Worm (Caenorhabditis elegans) whole organism, L3 larva: ENCODE results near the gene Y60A3A.23.

Experiments used
- R02D3.7 ChIP-seq: fragments of 150-350 bp; optimal IDR thresholded peaks from 2 replicates; lab custom pipeline; 2014; ENCODE audit warnings: missing biosample characterization, missing genetic modification characterization
- ZK546.5 ChIP-seq: sonication (generic microtip); optimal IDR thresholded peaks from 2 replicates; lab custom pipeline; 2017; ENCODE audit warnings: missing biosample characterization, missing genetic modification characterization
- aly-2 ChIP-seq: fragments of 150-350 bp; optimal IDR thresholded peaks from 2 replicates; lab custom pipeline; 2014; ENCODE audit warnings: missing biosample characterization, missing genetic modification characterization
- ama-1 ChIP-seq: fragments of 150-350 bp; optimal IDR thresholded peaks from 2 replicates; lab custom pipeline; 2018
- ceh-16 ChIP-seq: sonication (generic microtip); optimal IDR thresholded peaks from 2 replicates; lab custom pipeline; 2017; ENCODE audit warnings: missing biosample characterization, missing genetic modification characterization
- ceh-28 ChIP-seq: fragments of 150-350 bp; optimal IDR thresholded peaks from 2 replicates; lab custom pipeline; 2014; ENCODE audit warnings: missing biosample characterization, missing genetic modification reagents, missing genetic modification characterization
- ceh-82 ChIP-seq: fragments of 150-350 bp; optimal IDR thresholded peaks from 2 replicates; lab custom pipeline; 2014; ENCODE audit warnings: missing biosample characterization, missing genetic modification characterization
- ceh-9 ChIP-seq: sonication (generic microtip); optimal IDR thresholded peaks from 2 replicates; lab custom pipeline; 2018; ENCODE audit warnings: missing biosample characterization, missing genetic modification characterization
- daf-12 ChIP-seq: fragments of 150-350 bp; optimal IDR thresholded peaks from 2 replicates; lab custom pipeline; 2014; ENCODE audit warnings: missing biosample characterization, missing genetic modification reagents, missing genetic modification characterization
- egl-27 ChIP-seq: sonication (generic microtip); optimal IDR thresholded peaks from 4 replicates; lab custom pipeline; 2017; ENCODE audit warnings: missing biosample characterization, missing genetic modification reagents, missing genetic modification characterization
- egl-5 ChIP-seq: fragments of 150-350 bp; optimal IDR thresholded peaks from 2 replicates; lab custom pipeline; 2017; ENCODE audit warnings: missing biosample characterization, missing genetic modification reagents, missing genetic modification characterization, inconsistent platforms
- elt-1 ChIP-seq: fragments of 150-350 bp; optimal IDR thresholded peaks from 2 replicates; lab custom pipeline; 2014; ENCODE audit warnings: missing biosample characterization, missing genetic modification characterization
- elt-2 ChIP-seq: sonication (generic microtip); optimal IDR thresholded peaks from 2 replicates; lab custom pipeline; 2016; ENCODE audit warnings: missing genetic modification reagents, mild to moderate bottlenecking, missing genetic modification characterization, missing compliant biosample characterization
- elt-3 ChIP-seq, 3 experiments: fragments of 150-350 bp in 1 of 3; sonication (generic microtip) in 2 of 3; optimal IDR thresholded peaks; 2 replicates in 2 of 3; 4 replicates in 1 of 3; lab custom pipeline; 2014 to 2017; ENCODE audit warnings: missing biosample characterization in 3 of 3, missing genetic modification characterization in 3 of 3
- eor-1 ChIP-seq, 2 experiments: fragments of 150-350 bp; optimal IDR thresholded peaks; 2 replicates each; lab custom pipeline; 2014 to 2018; ENCODE audit warnings: missing biosample characterization in 2 of 2, missing genetic modification characterization in 2 of 2
- fkh-10 ChIP-seq: sonication (generic microtip); optimal IDR thresholded peaks from 2 replicates; lab custom pipeline; 2017; ENCODE audit warnings: missing biosample characterization, missing genetic modification reagents, missing genetic modification characterization
- fkh-2 ChIP-seq: fragments of 150-350 bp; optimal IDR thresholded peaks from 2 replicates; lab custom pipeline; 2014; ENCODE audit warnings: missing biosample characterization, missing genetic modification reagents, missing genetic modification characterization
- fos-1 ChIP-seq: fragments of 150-350 bp; optimal IDR thresholded peaks from 2 replicates; lab custom pipeline; 2014; ENCODE audit warnings: missing biosample characterization, missing genetic modification characterization
- hmg-11 ChIP-seq: sonication (generic microtip); optimal IDR thresholded peaks from 2 replicates; lab custom pipeline; 2016; ENCODE audit warnings: missing genetic modification characterization, missing compliant biosample characterization
- jun-1 ChIP-seq: fragments of 150-350 bp; optimal IDR thresholded peaks from 2 replicates; lab custom pipeline; 2014; ENCODE audit warnings: missing biosample characterization, missing genetic modification reagents, missing genetic modification characterization
- lin-15B ChIP-seq: fragments of 150-350 bp; optimal IDR thresholded peaks from 2 replicates; lab custom pipeline; 2014; ENCODE audit warnings: missing biosample characterization, missing genetic modification characterization
- lin-39 ChIP-seq: fragments of 150-350 bp; optimal IDR thresholded peaks from 2 replicates; lab custom pipeline; 2018; ENCODE audit warnings: missing biosample characterization, missing genetic modification reagents, missing genetic modification characterization
- lsy-12 ChIP-seq: sonication (generic microtip); optimal IDR thresholded peaks from 2 replicates; lab custom pipeline; 2016; ENCODE audit warnings: mild to moderate bottlenecking, missing genetic modification characterization, missing compliant biosample characterization
- mdl-1 ChIP-seq: fragments of 150-350 bp; optimal IDR thresholded peaks from 2 replicates; lab custom pipeline; 2014; ENCODE audit warnings: missing biosample characterization, missing genetic modification characterization
- nfya-1 ChIP-seq: sonication (generic microtip); optimal IDR thresholded peaks from 2 replicates; lab custom pipeline; 2017; ENCODE audit warnings: missing genetic modification characterization, mild to moderate bottlenecking, missing compliant biosample characterization, antibody characterized with exemption, moderate library complexity; ENCODE audit not compliant: insufficient read depth
- nhr-11 ChIP-seq: fragments of 150-350 bp; optimal IDR thresholded peaks from 2 replicates; lab custom pipeline; 2014; ENCODE audit warnings: missing biosample characterization, missing genetic modification characterization
- nhr-12 ChIP-seq: fragments of 150-350 bp; optimal IDR thresholded peaks from 2 replicates; lab custom pipeline; 2014; ENCODE audit warnings: missing biosample characterization, missing genetic modification characterization
- nhr-23 ChIP-seq: fragments of 150-350 bp; optimal IDR thresholded peaks from 2 replicates; lab custom pipeline; 2014; ENCODE audit warnings: missing biosample characterization, missing genetic modification reagents, missing genetic modification characterization
- nhr-237 ChIP-seq: fragments of 150-350 bp; optimal IDR thresholded peaks from 2 replicates; lab custom pipeline; 2014; ENCODE audit warnings: missing biosample characterization, missing genetic modification characterization
- nhr-25 ChIP-seq: sonication (generic microtip); optimal IDR thresholded peaks from 2 replicates; lab custom pipeline; 2017; ENCODE audit warnings: missing biosample characterization, missing genetic modification characterization
- nhr-28 ChIP-seq: fragments of 150-350 bp; optimal IDR thresholded peaks from 2 replicates; lab custom pipeline; 2014; ENCODE audit warnings: missing biosample characterization, missing genetic modification characterization
- nhr-43 ChIP-seq: sonication (generic microtip); optimal IDR thresholded peaks from 2 replicates; lab custom pipeline; 2016; ENCODE audit warnings: mild to moderate bottlenecking, missing genetic modification characterization, missing compliant biosample characterization; ENCODE audit not compliant: poor library complexity, severe bottlenecking
- nhr-67 ChIP-seq: fragments of 150-350 bp; optimal IDR thresholded peaks from 2 replicates; lab custom pipeline; 2014; ENCODE audit warnings: missing biosample characterization, missing genetic modification characterization
- nhr-76 ChIP-seq: fragments of 150-350 bp; sonication (generic microtip); optimal IDR thresholded peaks from 5 replicates; lab custom pipeline; 2014; ENCODE audit warnings: missing biosample characterization, missing genetic modification characterization
- pha-4 ChIP-seq: fragments of 150-350 bp; optimal IDR thresholded peaks from 2 replicates; lab custom pipeline; 2014; ENCODE audit warnings: missing biosample characterization, missing genetic modification reagents, missing genetic modification characterization
- pqm-1 ChIP-seq: fragments of 150-350 bp; optimal IDR thresholded peaks from 2 replicates; lab custom pipeline; 2017; ENCODE audit warnings: missing biosample characterization, missing genetic modification characterization, inconsistent platforms
- sea-2 ChIP-seq: fragments of 150-350 bp; sonication (generic microtip); optimal IDR thresholded peaks from 4 replicates; lab custom pipeline; 2014; ENCODE audit warnings: missing biosample characterization, missing genetic modification reagents, missing genetic modification characterization
- skn-1 ChIP-seq: fragments of 150-350 bp; optimal IDR thresholded peaks from 2 replicates; lab custom pipeline; 2014; ENCODE audit warnings: missing biosample characterization, missing genetic modification characterization
- snpc-4 ChIP-seq: fragments of 150-350 bp; optimal IDR thresholded peaks from 2 replicates; lab custom pipeline; 2014; ENCODE audit warnings: missing biosample characterization, missing genetic modification characterization
- unc-39 ChIP-seq: sonication (generic microtip); optimal IDR thresholded peaks from 4 replicates; lab custom pipeline; 2017; ENCODE audit warnings: missing biosample characterization, missing genetic modification characterization
- unc-62 ChIP-seq: fragments of 150-350 bp; sonication (generic microtip); optimal IDR thresholded peaks from 4 replicates; lab custom pipeline; 2014; ENCODE audit warnings: missing biosample characterization, missing genetic modification reagents, missing genetic modification characterization
- zag-1 ChIP-seq: fragments of 150-350 bp; optimal IDR thresholded peaks from 2 replicates; lab custom pipeline; 2014; ENCODE audit warnings: missing biosample characterization, missing genetic modification characterization
- ztf-11 ChIP-seq: fragments of 150-350 bp; optimal IDR thresholded peaks from 2 replicates; lab custom pipeline; 2014; ENCODE audit warnings: missing biosample characterization, missing genetic modification characterization
- ztf-4 ChIP-seq: fragments of 150-350 bp; optimal IDR thresholded peaks from 2 replicates; lab custom pipeline; 2014; ENCODE audit warnings: missing biosample characterization, missing genetic modification characterization

The Y60A3A.23 gene

DNA sequence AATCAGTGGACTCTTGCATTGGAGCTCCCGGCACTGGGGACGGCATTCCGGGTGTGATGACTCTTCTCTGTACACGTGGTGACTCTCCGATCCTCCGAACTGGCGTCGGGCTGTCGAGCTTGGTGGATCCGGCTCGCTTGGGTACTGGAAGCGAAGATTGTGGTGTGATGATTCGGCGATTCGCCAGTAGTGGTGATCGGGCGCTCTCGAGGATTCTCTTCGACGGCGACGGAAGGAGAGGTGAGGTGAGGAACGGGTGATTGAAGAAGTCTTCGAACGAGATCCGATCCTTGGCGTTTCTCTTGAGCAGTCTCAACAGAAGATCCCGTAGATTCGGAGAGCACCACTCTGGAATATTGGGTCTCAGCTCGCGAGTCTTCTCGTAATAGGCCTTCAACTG lies 6.9 kb upstream of the Y60A3A.23 start:
- TF ChIP-seq nhr-23 (tag; lab: Kevin White, UChicago): no peak
- TF ChIP-seq egl-27: no peak
- no peak for TF ChIP-seq nhr-11 (tag; lab: Kevin White, UChicago)
- no peak for TF ChIP-seq fkh-2 (tag; lab: Kevin White, UChicago)
- no peak for TF ChIP-seq ceh-82 (tag; lab: Kevin White, UChicago)
- no peak for TF ChIP-seq zag-1 (tag; lab: Kevin White, UChicago)
- TF ChIP-seq daf-12 (tag; lab: Kevin White, UChicago): no peak
- no peak for TF ChIP-seq aly-2 (tag; lab: Kevin White, UChicago)
- no peak for TF ChIP-seq elt-3 (tag; optimal IDR thresholded peaks at IDR 0.05; lab: Kevin White, UChicago)
- no peak for TF ChIP-seq unc-62

DNA sequence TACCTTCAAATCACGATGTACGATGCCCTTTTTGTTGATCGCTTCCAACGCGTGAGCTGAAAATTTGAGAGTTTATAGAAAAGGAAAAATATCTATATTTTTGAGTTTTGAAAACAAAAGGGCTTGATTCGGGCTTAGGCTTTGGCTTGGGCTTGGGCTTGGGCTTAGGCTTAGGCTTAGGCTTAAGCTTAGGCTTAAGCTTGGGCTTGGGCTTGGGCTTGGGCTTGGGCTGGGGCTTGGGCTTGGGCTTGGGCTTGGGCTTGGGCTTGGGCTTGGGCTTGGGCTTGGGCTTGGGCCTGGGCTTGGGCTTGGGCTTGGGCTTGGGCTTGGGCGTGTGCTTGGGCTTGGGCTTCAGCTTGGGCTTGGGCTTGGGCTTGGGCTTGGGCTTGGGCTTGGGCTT lies 5.4 kb upstream of the Y60A3A.23 start:
- TF ChIP-seq sea-2 (GFP tag; lab: Kevin White, UChicago) (no peak), ceh-28 (tag; lab: Kevin White, UChicago) (no peak), lin-39 (no peak), egl-27 (no peak), nhr-76 (tag; lab: Kevin White, UChicago) (no peak), aly-2 (tag; lab: Kevin White, UChicago) (no peak)

DNA sequence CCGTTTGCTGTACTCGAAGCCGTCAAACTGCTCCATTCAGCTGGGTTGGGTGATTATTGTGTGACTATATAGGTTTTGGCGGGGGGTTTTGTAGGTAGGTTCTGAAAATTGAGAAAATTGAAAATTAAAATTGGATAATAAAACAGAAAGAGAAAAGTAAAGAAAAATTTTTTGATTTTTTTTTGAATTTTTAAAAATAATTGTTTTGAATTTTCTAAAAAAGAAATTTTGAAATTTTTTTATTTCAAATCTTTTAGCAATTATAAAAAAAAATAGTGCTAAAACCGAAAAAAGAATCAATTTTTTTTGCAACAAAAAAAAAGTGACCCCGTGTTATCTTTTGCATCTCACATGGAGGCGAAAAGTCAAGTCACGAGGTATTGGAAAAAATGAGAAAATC lies 3.2 kb upstream of the Y60A3A.23 start, which contains the start of gene unc-51:
Gene unc-51, minus strand, starts transcription at position 101 of the 400 bp plus-strand sequence.
- TF ChIP-seq mdl-1 (tag; lab: Kevin White, UChicago) (no peak), nhr-25 (no peak), nhr-67 (tag; lab: Kevin White, UChicago) (no peak), ceh-28 (tag; lab: Kevin White, UChicago) (no peak), R02D3.7 (tag; lab: Kevin White, UChicago) (no peak), hmg-11 (tag; lab: Kevin White, UChicago) (no peak), nhr-43 (tag; lab: Kevin White, UChicago) (no peak), unc-39 (no peak), lin-39 (no peak), nhr-76 (tag; lab: Kevin White, UChicago) (no peak), aly-2 (tag; lab: Kevin White, UChicago) (no peak), pha-4 (tag; lab: Kevin White, UChicago) (peak; percentile 12), elt-2 (peak; percentile 7), ztf-11 (tag; lab: Kevin White, UChicago) (no peak)

DNA sequence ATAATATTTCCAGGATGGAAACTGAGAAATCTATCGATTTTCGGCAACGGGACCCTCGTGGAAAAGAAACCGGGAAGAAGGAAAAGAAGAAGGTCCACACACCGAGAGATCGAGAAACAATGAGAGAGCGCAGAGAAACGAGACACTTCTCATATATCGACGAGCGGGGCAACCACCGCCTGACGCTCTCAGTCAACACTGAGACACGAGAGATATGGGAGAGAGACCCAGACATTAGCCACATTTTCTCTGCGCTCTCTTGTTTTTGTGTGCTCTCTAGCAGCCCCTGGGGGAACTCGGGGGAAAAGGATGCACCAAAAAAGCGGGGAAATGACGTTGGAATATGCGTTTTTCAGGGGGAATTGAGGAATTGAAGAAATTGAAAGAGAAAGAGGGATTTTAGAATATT lies 1.8 kb upstream of the Y60A3A.23 start:
- TF ChIP-seq ceh-16 (tag; lab: Kevin White, UChicago) (no peak), ama-1 (lab: Kevin White, UChicago) (peak; percentile 26), elt-2 (peak; percentile 50), mdl-1 (tag; lab: Kevin White, UChicago) (peak; percentile 65), nhr-43 (tag; lab: Kevin White, UChicago) (no peak), hmg-11 (tag; lab: Kevin White, UChicago) (peak; percentile 93), aly-2 (tag; lab: Kevin White, UChicago) (no peak), nhr-28 (tag; lab: Kevin White, UChicago) (no peak), egl-27 (no peak), skn-1 (tag; lab: Kevin White, UChicago) (no peak), ztf-11 (tag; lab: Kevin White, UChicago) (no peak), nhr-237 (tag; lab: Kevin White, UChicago) (no peak), zag-1 (tag; lab: Kevin White, UChicago) (no peak), eor-1 (tag; optimal IDR thresholded peaks at IDR 0.05; lab: Kevin White, UChicago) (no peak), nhr-76 (tag; lab: Kevin White, UChicago) (no peak), R02D3.7 (tag; lab: Kevin White, UChicago) (peak; percentile 37), ZK546.5 (tag; lab: Kevin White, UChicago) (no peak), snpc-4 (tag; lab: Kevin White, UChicago) (peak; percentile 32), ceh-28 (tag; lab: Kevin White, UChicago) (peak; percentile 90), ceh-9 (tag; lab: Kevin White, UChicago) (no peak), lsy-12 (tag; lab: Kevin White, UChicago) (no peak), ceh-82 (tag; lab: Kevin White, UChicago) (peak; percentile 17), elt-3 (tag; optimal IDR thresholded peaks at IDR 0.05; lab: Kevin White, UChicago) (no peak), pqm-1 (tag; lab: Kevin White, UChicago) (peak; percentile 7), jun-1 (tag; lab: Kevin White, UChicago) (peak; percentile 41), nhr-12 (tag; lab: Kevin White, UChicago) (no peak), fkh-2 (tag; lab: Kevin White, UChicago) (no peak), daf-12 (tag; lab: Kevin White, UChicago) (no peak), nhr-11 (tag; lab: Kevin White, UChicago) (no peak), unc-62 (peak; percentile 48), lin-15B (tag; lab: Kevin White, UChicago) (peak; percentile 7), fos-1 (no peak), elt-1 (no peak), egl-5 (tag; lab: Kevin White, UChicago) (peak; percentile 36), unc-39 (no peak), ztf-4 (tag; lab: Kevin White, UChicago) (no peak), nfya-1 (tag; lab: Kevin White, UChicago) (peak; percentile 89), pha-4 (tag; lab: Kevin White, UChicago) (peak; percentile 74), fkh-10 (GFP tag; lab: Kevin White, UChicago) (peak; percentile 68), nhr-67 (tag; lab: Kevin White, UChicago) (no peak), nhr-25 (peak; percentile 34), sea-2 (GFP tag; lab: Kevin White, UChicago) (peak; percentile 30)
